Worm (Caenorhabditis elegans) whole organism, L4 larva: ENCODE data around the gene npp-15.

Experiments used
- F10B5.3 ChIP-seq: sonication (generic microtip); optimal IDR thresholded peaks from 2 replicates; lab custom pipeline; 2016; ENCODE audit warnings: mild to moderate bottlenecking, missing genetic modification characterization, missing compliant biosample characterization
- F26F4.8 ChIP-seq: fragments of 200-800 bp; sonication (Bioruptor generic); conservative IDR thresholded peaks from 2 replicates; pipeline ENCODE4 v1.3.6; 2022; ENCODE audit warnings: missing genetic modification characterization, missing compliant biosample characterization
- F49E8.2 ChIP-seq: sonication (generic microtip); optimal IDR thresholded peaks from 2 replicates; lab custom pipeline; 2016; ENCODE audit warnings: missing compliant biosample characterization, mild to moderate bottlenecking, missing genetic modification characterization, borderline replicate concordance
- R02D3.7 ChIP-seq: fragments of 150-350 bp; sonication (generic microtip); optimal IDR thresholded peaks from 3 replicates; lab custom pipeline; 2014; ENCODE audit warnings: missing biosample characterization, missing genetic modification characterization
- T20F7.1 ChIP-seq: fragments of 200-800 bp; sonication (Bioruptor generic); optimal IDR thresholded peaks from 2 replicates; lab custom pipeline; 2018; ENCODE audit warnings: mild to moderate bottlenecking, missing genetic modification characterization, missing compliant biosample characterization
- Y105C5A.15 ChIP-seq: fragments of 200-800 bp; sonication (Bioruptor generic); IDR thresholded peaks from 2 replicates; pipeline ENCODE4 v1.3.6; 2022; ENCODE audit warnings: missing genetic modification characterization, missing compliant biosample characterization
- Y75B8A.6 ChIP-seq: fragments of 200-800 bp; sonication (Bioruptor generic); IDR thresholded peaks from 2 replicates; pipeline ENCODE4 v1.3.6; 2022; ENCODE audit warnings: missing genetic modification reagents, missing genetic modification characterization, missing compliant biosample characterization
- ama-1 ChIP-seq: fragments of 150-350 bp; optimal IDR thresholded peaks from 2 replicates; lab custom pipeline; 2014; ENCODE audit warnings: inconsistent platforms, mixed read lengths
- ceh-62 ChIP-seq: sonication (generic microtip); optimal IDR thresholded peaks from 2 replicates; lab custom pipeline; 2017; ENCODE audit warnings: missing biosample characterization, missing genetic modification characterization
- cey-2 ChIP-seq: sonication (generic microtip); optimal IDR thresholded peaks from 3 replicates; lab custom pipeline; 2017; ENCODE audit warnings: missing genetic modification characterization, mild to moderate bottlenecking, missing compliant biosample characterization, antibody characterized with exemption, borderline replicate concordance; ENCODE audit not compliant: insufficient read depth
- ctbp-1 ChIP-seq: fragments of 200-800 bp; sonication (Bioruptor generic); IDR thresholded peaks from 2 replicates; pipeline ENCODE4 v1.3.6; 2022; ENCODE audit warnings: missing genetic modification reagents, missing genetic modification characterization, missing compliant biosample characterization
- daf-12 ChIP-seq: fragments of 150-350 bp; optimal IDR thresholded peaks from 2 replicates; lab custom pipeline; 2014; ENCODE audit warnings: missing biosample characterization, missing genetic modification reagents, missing genetic modification characterization
- daf-16 ChIP-seq, 3 experiments: sonication (generic microtip); optimal IDR thresholded peaks; 2 replicates each; lab custom pipeline; 2016 to 2017; ENCODE audit warnings: missing genetic modification characterization in 3 of 3, missing genetic modification reagents in 3 of 3, mild to moderate bottlenecking in 2 of 3, missing compliant biosample characterization in 2 of 3, missing biosample characterization in 1 of 3, moderate library complexity in 1 of 3
- daf-19 ChIP-seq: fragments of 200-800 bp; sonication (Bioruptor generic); conservative IDR thresholded peaks from 2 replicates; pipeline ENCODE4 v1.3.6; 2022; ENCODE audit warnings: missing genetic modification characterization, missing compliant biosample characterization
- daf-8 ChIP-seq: fragments of 200-800 bp; sonication (Bioruptor generic); IDR thresholded peaks from 2 replicates; pipeline ENCODE4 v1.3.6; 2022; ENCODE audit warnings: missing genetic modification characterization, missing compliant biosample characterization
- dmd-9 ChIP-seq: fragments of 200-800 bp; sonication (Bioruptor generic); IDR thresholded peaks from 2 replicates; pipeline ENCODE4 v1.3.6; 2022; ENCODE audit warnings: missing genetic modification reagents, missing genetic modification characterization, missing compliant biosample characterization
- dve-1 ChIP-seq: sonication (generic microtip); optimal IDR thresholded peaks from 2 replicates; lab custom pipeline; 2017; ENCODE audit warnings: antibody characterized with exemption, mild to moderate bottlenecking, missing genetic modification characterization, missing compliant biosample characterization; ENCODE audit not compliant: insufficient read depth
- egl-43 ChIP-seq: fragments of 200-800 bp; sonication (Bioruptor generic); IDR thresholded peaks from 2 replicates; pipeline ENCODE4 v1.3.6; 2022; ENCODE audit warnings: missing genetic modification reagents, missing genetic modification characterization, missing compliant biosample characterization
- hlh-30 ChIP-seq: sonication (generic microtip); optimal IDR thresholded peaks from 2 replicates; lab custom pipeline; 2017; ENCODE audit warnings: antibody characterized with exemption, mild to moderate bottlenecking, missing genetic modification characterization, missing compliant biosample characterization; ENCODE audit not compliant: insufficient read depth
- hmg-1.1 ChIP-seq: fragments of 200-800 bp; sonication (Bioruptor generic); IDR thresholded peaks from 2 replicates; pipeline ENCODE4 v1.3.6; 2022; ENCODE audit warnings: missing genetic modification reagents, missing genetic modification characterization, missing compliant biosample characterization
- jun-1 ChIP-seq: fragments of 150-350 bp; optimal IDR thresholded peaks from 2 replicates; lab custom pipeline; 2014; ENCODE audit warnings: missing biosample characterization, missing genetic modification reagents, missing genetic modification characterization
- lin-1 ChIP-seq: fragments of 200-800 bp; sonication (Bioruptor generic); IDR thresholded peaks from 2 replicates; pipeline ENCODE4 v1.3.6; 2022; ENCODE audit warnings: missing genetic modification reagents, missing genetic modification characterization, missing compliant biosample characterization
- lin-15B ChIP-seq: fragments of 150-350 bp; sonication (generic microtip); optimal IDR thresholded peaks from 3 replicates; lab custom pipeline; 2014; ENCODE audit warnings: missing biosample characterization, missing genetic modification characterization
- lsy-2 ChIP-seq, 2 experiments: fragments of 150-350 bp in 1 of 2; sonication (generic microtip) in 1 of 2; optimal IDR thresholded peaks; 2 replicates each; lab custom pipeline; 2014 to 2017; ENCODE audit warnings: missing biosample characterization in 2 of 2, missing genetic modification characterization in 2 of 2
- madf-5 ChIP-seq, 2 experiments: fragments of 200-800 bp; sonication (Bioruptor generic); IDR thresholded peaks; 2 replicates each; pipeline ENCODE4 v1.3.6; 2022; ENCODE audit warnings: missing compliant biosample characterization in 2 of 2, missing genetic modification characterization in 2 of 2
- madf-9 ChIP-seq: fragments of 200-800 bp; sonication (Bioruptor generic); conservative IDR thresholded peaks from 2 replicates; pipeline ENCODE4 v1.3.6; 2022; ENCODE audit warnings: missing genetic modification reagents, missing genetic modification characterization, missing compliant biosample characterization
- mdl-1 ChIP-seq, 2 experiments: fragments of 150-350 bp in 1 of 2; sonication (generic microtip) in 1 of 2; optimal IDR thresholded peaks; 2 replicates each; lab custom pipeline; 2014 to 2017; ENCODE audit warnings: missing biosample characterization in 2 of 2, missing genetic modification characterization in 2 of 2
- mes-2 ChIP-seq: sonication (generic microtip); optimal IDR thresholded peaks from 2 replicates; lab custom pipeline; 2016; ENCODE audit warnings: missing genotype, mild to moderate bottlenecking, missing genetic modification characterization, missing compliant biosample characterization; ENCODE audit not compliant: poor library complexity, severe bottlenecking
- nhr-237 ChIP-seq: sonication (generic microtip); optimal IDR thresholded peaks from 2 replicates; lab custom pipeline; 2017; ENCODE audit warnings: missing biosample characterization, missing genetic modification characterization
- nhr-25 ChIP-seq: sonication (generic microtip); optimal IDR thresholded peaks from 2 replicates; lab custom pipeline; 2017; ENCODE audit warnings: missing genetic modification characterization, mild to moderate bottlenecking, missing compliant biosample characterization, antibody characterized with exemption, moderate library complexity, borderline replicate concordance; ENCODE audit not compliant: insufficient read depth
- nhr-41 ChIP-seq: fragments of 200-800 bp; sonication (Bioruptor generic); IDR thresholded peaks from 2 replicates; pipeline ENCODE4 v1.3.6; 2022; ENCODE audit warnings: missing genetic modification reagents, missing genetic modification characterization, missing compliant biosample characterization
- nhr-6 ChIP-seq: fragments of 150-350 bp; optimal IDR thresholded peaks from 2 replicates; lab custom pipeline; 2014; ENCODE audit warnings: missing biosample characterization, missing genetic modification characterization
- nhr-76 ChIP-seq: fragments of 150-350 bp; optimal IDR thresholded peaks from 2 replicates; lab custom pipeline; 2014; ENCODE audit warnings: missing biosample characterization, missing genetic modification characterization
- nhr-77 ChIP-seq: fragments of 150-350 bp; optimal IDR thresholded peaks from 2 replicates; lab custom pipeline; 2014; ENCODE audit warnings: missing biosample characterization, missing genetic modification characterization
- pha-4 ChIP-seq, 2 experiments: fragments of 150-350 bp in 1 of 2; fragments of 200-800 bp in 1 of 2; sonication (Bioruptor generic) in 1 of 2; IDR thresholded peaks in 1 of 2; optimal IDR thresholded peaks in 1 of 2; 2 replicates each; pipeline versions ENCODE4 v1.3.6 to Lab custom; 2014 to 2022; ENCODE audit warnings: missing genetic modification characterization in 2 of 2, missing genetic modification reagents in 2 of 2, missing biosample characterization in 1 of 2, missing compliant biosample characterization in 1 of 2
- sdz-12 ChIP-seq: fragments of 200-800 bp; sonication (Bioruptor generic); optimal IDR thresholded peaks from 2 replicates; lab custom pipeline; 2018; ENCODE audit warnings: mild to moderate bottlenecking, missing genetic modification characterization, missing compliant biosample characterization
- skn-1 ChIP-seq: fragments of 150-350 bp; optimal IDR thresholded peaks from 2 replicates; lab custom pipeline; 2014; ENCODE audit warnings: missing biosample characterization, missing genetic modification characterization
- snpc-4 ChIP-seq: fragments of 150-350 bp; optimal IDR thresholded peaks from 2 replicates; lab custom pipeline; 2014; ENCODE audit warnings: missing biosample characterization, missing genetic modification characterization
- spr-3 ChIP-seq: fragments of 200-800 bp; sonication (Bioruptor generic); optimal IDR thresholded peaks from 2 replicates; lab custom pipeline; 2018; ENCODE audit warnings: mild to moderate bottlenecking, missing genetic modification characterization, missing compliant biosample characterization
- unc-62 ChIP-seq, 3 experiments: fragments of 150-350 bp in 1 of 3; sonication (generic microtip); optimal IDR thresholded peaks in 2 of 3; peaks in 1 of 3; 1 replicate in 1 of 3; 2 replicates in 2 of 3; lab custom pipeline; 2014 to 2017; ENCODE audit warnings: missing biosample characterization in 3 of 3, missing genetic modification characterization in 3 of 3, missing genetic modification reagents in 3 of 3, missing genotype in 1 of 3
- vab-7 ChIP-seq: fragments of 200-800 bp; sonication (Bioruptor generic); IDR thresholded peaks from 2 replicates; pipeline ENCODE4 v1.3.6; 2022; ENCODE audit warnings: missing genetic modification reagents, missing genetic modification characterization, missing compliant biosample characterization
- zfp-2 ChIP-seq: sonication (generic microtip); optimal IDR thresholded peaks from 2 replicates; lab custom pipeline; 2016; ENCODE audit warnings: mild to moderate bottlenecking, missing genetic modification characterization, missing compliant biosample characterization
- zip-2 ChIP-seq: fragments of 150-350 bp; optimal IDR thresholded peaks from 2 replicates; lab custom pipeline; 2014; ENCODE audit warnings: missing biosample characterization, missing genetic modification characterization
- ztf-11 ChIP-seq: fragments of 150-350 bp; optimal IDR thresholded peaks from 2 replicates; lab custom pipeline; 2014; ENCODE audit warnings: missing biosample characterization, missing genetic modification characterization
- ztf-7 ChIP-seq: fragments of 150-350 bp; optimal IDR thresholded peaks from 2 replicates; lab custom pipeline; 2014; ENCODE audit warnings: missing biosample characterization, missing genetic modification characterization

Gene npp-15

DNA sequence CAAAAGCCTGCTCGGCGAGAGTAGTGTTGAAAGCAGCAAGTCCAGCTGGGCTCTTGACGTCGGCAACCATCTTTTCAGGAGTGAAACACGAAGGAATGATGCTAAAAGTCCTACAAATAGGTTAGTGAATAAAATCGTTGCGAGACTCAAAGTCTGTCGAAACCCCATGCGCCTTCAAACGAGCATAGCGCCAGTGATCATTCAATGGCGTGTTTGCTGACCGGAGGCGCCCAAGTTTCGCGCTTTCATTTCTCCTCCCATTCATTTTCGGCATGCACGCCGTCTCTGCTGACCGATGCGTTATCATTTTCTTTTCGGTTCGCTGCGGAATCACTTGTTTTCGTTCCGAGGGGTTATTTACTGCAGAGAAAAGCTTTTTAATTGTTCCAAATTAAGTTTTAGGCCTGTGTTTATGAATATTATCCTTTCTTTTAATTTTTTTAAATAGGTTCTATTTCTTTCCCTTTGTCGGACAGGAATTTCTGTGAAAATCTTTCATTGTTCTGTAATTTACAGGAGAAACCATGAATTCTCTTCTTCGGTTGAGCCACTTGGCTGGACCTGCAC, 44.4 kb downstream of the npp-15 start, which contains the start of the genes eef-1B.1 and aco-2 (continued):
- TF ChIP-seq cey-2: no peak
- peak; percentile 68 for TF ChIP-seq jun-1
- TF ChIP-seq sdz-12: no peak
- TF ChIP-seq, all 104 proteins: peak for 54

DNA sequence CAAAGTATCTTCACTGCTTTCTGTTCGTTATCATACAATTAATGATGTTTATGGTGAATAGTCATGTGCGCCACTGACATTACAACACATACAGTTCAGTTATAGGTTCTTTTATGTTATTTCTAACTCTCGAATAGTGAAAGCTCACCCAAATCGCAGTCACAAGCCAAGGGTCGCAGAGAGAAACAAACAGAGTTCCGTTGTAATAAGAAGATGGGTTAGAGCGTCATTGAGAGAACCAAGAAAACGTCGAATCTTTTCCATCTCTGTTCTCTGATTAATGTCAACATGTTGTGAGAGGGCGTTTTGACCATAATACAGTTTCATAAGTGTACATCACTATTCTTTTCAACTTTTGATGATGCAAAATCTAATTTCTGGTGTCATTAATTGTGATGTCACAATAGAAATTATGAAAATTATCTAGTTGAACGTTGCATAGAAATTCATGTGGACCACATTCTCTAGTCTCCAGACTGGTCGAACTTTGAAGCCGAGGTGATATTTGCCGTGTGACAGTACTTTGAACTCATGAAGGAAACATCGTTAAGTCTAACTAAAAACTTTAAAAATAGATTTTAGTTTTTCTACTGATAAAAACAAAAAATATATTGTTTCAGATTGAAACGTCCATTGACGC, 45.2 kb downstream of the npp-15 start:
- TF ChIP-seq madf-5 (GFP tag; IDR thresholded peaks at IDR 0.05; lab: Robert Waterston, UW): 0 out of 4 replicates have a peak, but pooled peaks of 1 of the 2 experiments have one; percentile 38
- TF ChIP-seq R02D3.7 (tag; lab: Kevin White, UChicago): no peak
- TF ChIP-seq sdz-12: no peak
- no peak for TF ChIP-seq nhr-41 (GFP tag; lab: Robert Waterston, UW)
- no peak for TF ChIP-seq daf-19 (GFP tag; lab: Robert Waterston, UW)
- TF ChIP-seq madf-9 (GFP tag; lab: Robert Waterston, UW): no peak
- peak; percentile 70 for TF ChIP-seq ama-1 (lab: Kevin White, UChicago)
- TF ChIP-seq mdl-1 (tag; optimal IDR thresholded peaks at IDR 0.05; lab: Kevin White, UChicago): peak in 1 of 2 experiments; percentile 26
- TF ChIP-seq cey-2: no peak
- TF ChIP-seq nhr-25 (tag; lab: Kevin White, UChicago): no peak
- TF ChIP-seq nhr-77 (tag; lab: Kevin White, UChicago): no peak
- TF ChIP-seq F49E8.2 (tag; lab: Kevin White, UChicago): no peak
- peak; percentile 17 for TF ChIP-seq T20F7.1
- peak; percentile 2 for TF ChIP-seq zip-2
- 0 out of 2 replicates have a peak, but pooled peaks have one; percentile 7 for TF ChIP-seq ctbp-1 (GFP tag; lab: Robert Waterston, UW)
- no peak for TF ChIP-seq pha-4 (GFP tag; IDR thresholded peaks at IDR 0.05; lab: Robert Waterston, UW)
- TF ChIP-seq pha-4 (tag; optimal IDR thresholded peaks at IDR 0.05; lab: Kevin White, UChicago): no peak
- TF ChIP-seq Y105C5A.15 (GFP tag; lab: Robert Waterston, UW): no peak
- no peak for TF ChIP-seq lin-15B (tag; lab: Kevin White, UChicago)
- TF ChIP-seq lin-1 (GFP tag; lab: Robert Waterston, UW): no peak
- TF ChIP-seq egl-43 (GFP tag; lab: Robert Waterston, UW): no peak
- TF ChIP-seq dve-1 (tag; lab: Kevin White, UChicago): peak; percentile 71
- no peak for TF ChIP-seq daf-16 (GFP tag; optimal IDR thresholded peaks at IDR 0.05; lab: Kevin White, UChicago)
- TF ChIP-seq daf-16 (tag; optimal IDR thresholded peaks at IDR 0.05; lab: Kevin White, UChicago): peak; percentile 53
- TF ChIP-seq F26F4.8 (GFP tag; lab: Robert Waterston, UW): no peak
- no peak for TF ChIP-seq F10B5.3
- no peak for TF ChIP-seq vab-7 (GFP tag; lab: Robert Waterston, UW)
- TF ChIP-seq lsy-2 (tag; optimal IDR thresholded peaks at IDR 0.05; lab: Kevin White, UChicago): peak in 1 of 2 experiments; percentile 28
- no peak for TF ChIP-seq ztf-11 (tag; lab: Kevin White, UChicago)
- no peak for TF ChIP-seq spr-3
- no peak for TF ChIP-seq nhr-76
- no peak for TF ChIP-seq skn-1 (tag; lab: Kevin White, UChicago)
- no peak for TF ChIP-seq ztf-7
- no peak for TF ChIP-seq mes-2 (tag; lab: Kevin White, UChicago)
- no peak for TF ChIP-seq snpc-4 (tag; lab: Kevin White, UChicago)
- no peak for TF ChIP-seq nhr-237 (tag; lab: Kevin White, UChicago)
- TF ChIP-seq ceh-62 (tag; lab: Kevin White, UChicago): no peak
- no peak for TF ChIP-seq daf-12
- TF ChIP-seq zfp-2 (tag; lab: Kevin White, UChicago): no peak
- TF ChIP-seq dmd-9 (GFP tag; lab: Robert Waterston, UW): no peak
- TF ChIP-seq Y75B8A.6 (GFP tag; lab: Robert Waterston, UW): no peak
- no peak for TF ChIP-seq hmg-1.1 (GFP tag; lab: Robert Waterston, UW)
- TF ChIP-seq unc-62 (GFP tag; optimal IDR thresholded peaks at IDR 0.05 in 1 of 2; lab: Kevin White, UChicago): no peak
- no peak for TF ChIP-seq unc-62 (tag; optimal IDR thresholded peaks at IDR 0.05; lab: Kevin White, UChicago)
- TF ChIP-seq nhr-6 (tag; lab: Kevin White, UChicago): peak; percentile 16
- TF ChIP-seq daf-8 (GFP tag; lab: Robert Waterston, UW): no peak
- TF ChIP-seq hlh-30 (tag; lab: Kevin White, UChicago): peak; percentile 68
